Worm (Caenorhabditis elegans): ENCODE data around the gene Y59H11AR.4.

The Y59H11AR.4 gene

ce11 chrIV:8620102-8620733, 19.7 kb upstream of the Y59H11AR.4 start, which contains the start of gene lin-49:
Gene lin-49, plus strand, starts transcription at chrIV:8620683.
- TF ChIP-seq F49E8.2 (tag; optimal IDR thresholded peaks at IDR 0.05; ENCODE audit: insufficient read depth) (no peak), aptf-2 (GFP tag; conservative IDR thresholded peaks at IDR 0.05) (no peak), nhr-120 (GFP tag; IDR thresholded peaks at IDR 0.05) (no peak), dpff-1 (tag; optimal IDR thresholded peaks at IDR 0.05) (no peak), F37B4.10 (GFP tag; IDR thresholded peaks at IDR 0.05) (no peak), Y53F4B.3 (GFP tag; IDR thresholded peaks at IDR 0.05) (no peak), tbx-9 (tag; optimal IDR thresholded peaks at IDR 0.05; ENCODE audit: borderline replicate concordance) (no peak), cebp-1 (GFP tag; IDR thresholded peaks at IDR 0.05) (no peak), cebp-1 (tag; optimal IDR thresholded peaks at IDR 0.05) (peak; percentile 60), madf-6 (GFP tag; IDR thresholded peaks at IDR 0.05) (0 out of 2 replicates have a peak, but pooled peaks have one; percentile 16), snpc-1.3 (tag; optimal IDR thresholded peaks at IDR 0.05; ENCODE audit: insufficient read depth) (no peak), ztf-26 (tag; optimal IDR thresholded peaks at IDR 0.05) (peak; percentile 38), tlf-1 (GFP tag; optimal IDR thresholded peaks at IDR 0.05) (no peak), attf-3 (GFP tag; conservative IDR thresholded peaks at IDR 0.05) (no peak), lin-35 (GFP tag; optimal IDR thresholded peaks at IDR 0.05) (no peak), ztf-22 (GFP tag; optimal IDR thresholded peaks at IDR 0.05) (no peak), lir-1 (GFP tag; conservative IDR thresholded peaks at IDR 0.05) (no peak), B0336.3 (GFP tag; IDR thresholded peaks at IDR 0.05) (peak; percentile 43; the same call in 1 of the 2 replicates), rcor-1 (GFP tag; IDR thresholded peaks at IDR 0.05) (no peak), F22D6.2 (tag; optimal IDR thresholded peaks at IDR 0.05) (no peak), D2030.7 (GFP tag; IDR thresholded peaks at IDR 0.05) (no peak), rpc-1 (optimal IDR thresholded peaks at IDR 0.05) (no peak), rpc-1 (tag; optimal IDR thresholded peaks at IDR 0.05) (no peak), sdz-38 (tag; optimal IDR thresholded peaks at IDR 0.05) (no peak), lin-26 (GFP tag; IDR thresholded peaks at IDR 0.05) (peak; percentile 72; the same call in 1 of the 2 replicates), dox-1 (GFP tag; IDR thresholded peaks at IDR 0.05) (peak; percentile 60; the same call in 1 of the 2 replicates), F52B5.7 (tag; optimal IDR thresholded peaks at IDR 0.05) (no peak), madf-10 (tag; optimal IDR thresholded peaks at IDR 0.05) (peak; percentile 39), snpc-1.1 (tag; optimal IDR thresholded peaks at IDR 0.05; ENCODE audit: insufficient read depth) (no peak), madf-8 (GFP tag; conservative IDR thresholded peaks at IDR 0.05) (no peak), F33H1.4 (GFP tag; IDR thresholded peaks at IDR 0.05) (no peak), F55B11.4 (tag; optimal IDR thresholded peaks at IDR 0.05; ENCODE audit: borderline replicate concordance, insufficient read depth) (no peak), F23B12.7 (tag; optimal IDR thresholded peaks at IDR 0.05; ENCODE audit: insufficient read depth) (no peak), pbrm-1 (GFP tag; IDR thresholded peaks at IDR 0.05) (no peak), F39B2.1 (GFP tag; IDR thresholded peaks at IDR 0.05) (no peak), ets-4 (GFP tag; optimal IDR thresholded peaks at IDR 0.05) (no peak), T26A5.8 (tag; optimal IDR thresholded peaks at IDR 0.05) (no peak), K11D2.4 (GFP tag; IDR thresholded peaks at IDR 0.05) (no peak), hrde-1 (tag; optimal IDR thresholded peaks at IDR 0.05; ENCODE audit: borderline replicate concordance) (no peak), hmg-1.2 (GFP tag; IDR thresholded peaks at IDR 0.05) (peak; percentile 86; the same call in 1 of the 2 replicates), chd-7 (tag; optimal IDR thresholded peaks at IDR 0.05) (no peak), xnd-1 (tag; optimal IDR thresholded peaks at IDR 0.05) (no peak), zim-3 (tag; optimal IDR thresholded peaks at IDR 0.05) (no peak), ama-1 (optimal IDR thresholded peaks at IDR 0.05) (no peak), ama-1 (GFP tag; optimal IDR thresholded peaks at IDR 0.05) (no peak), Y79H2A.3 (GFP tag; conservative IDR thresholded peaks at IDR 0.05) (no peak), akir-1 (GFP tag; optimal IDR thresholded peaks at IDR 0.05) (no peak), athp-1 (tag; optimal IDR thresholded peaks at IDR 0.05) (no peak)

Data from whole organism, young adult.